Worm (Caenorhabditis elegans) whole organism, L2 larva: ENCODE results near the gene glb-29.

Source experiments
- ama-1 ChIP-seq: fragments of 150-350 bp; optimal IDR thresholded peaks from 2 replicates; lab custom pipeline; 2018; ENCODE audit warnings: inconsistent platforms
- sem-4 ChIP-seq: fragments of 150-350 bp; optimal IDR thresholded peaks from 2 replicates; lab custom pipeline; 2014; ENCODE audit warnings: missing biosample characterization, missing genetic modification reagents, missing genetic modification characterization

DNA sequence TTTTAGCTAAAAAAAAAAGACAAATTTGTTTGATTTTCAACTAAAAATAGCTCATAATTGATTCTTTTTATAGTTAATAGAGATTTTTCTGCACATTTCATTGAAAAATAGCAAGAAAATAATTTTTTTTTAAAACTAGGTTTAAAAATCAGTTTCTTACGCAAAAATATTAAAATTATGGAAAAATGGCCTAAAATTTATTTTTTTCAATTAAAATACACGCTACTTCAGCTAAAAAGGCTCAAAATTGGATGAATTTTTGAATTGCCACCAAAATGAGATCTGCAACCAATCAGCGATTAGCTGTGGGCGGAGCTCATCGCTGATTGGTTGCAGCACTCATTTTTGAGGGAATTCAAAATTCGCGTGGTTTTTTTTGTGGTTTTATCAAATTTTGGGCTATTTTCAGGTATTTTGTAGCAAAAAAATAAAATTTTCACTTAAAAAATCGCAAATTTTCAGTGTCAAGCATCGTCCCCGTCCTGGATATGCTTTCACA is 45.7 kb upstream of the glb-29 start:
- no peak for TF ChIP-seq ama-1 (lab: Kevin White, UChicago)
- TF ChIP-seq sem-4 (tag; lab: Kevin White, UChicago), result no peak
